Worm (Caenorhabditis elegans) whole organism, early embryonic: Measurements from ENCODE around the gene K01D12.9.

Experiments
- B0310.2 ChIP-seq: sonication (generic microtip); optimal IDR thresholded peaks from 2 replicates; lab custom pipeline; 2016; ENCODE audit warnings: mild to moderate bottlenecking, missing genetic modification characterization, missing compliant biosample characterization
- F13C5.2 ChIP-seq: sonication (generic microtip); optimal IDR thresholded peaks from 2 replicates; lab custom pipeline; 2017; ENCODE audit warnings: mild to moderate bottlenecking, missing genetic modification characterization, inconsistent platforms, missing compliant biosample characterization
- aly-1 ChIP-seq: sonication (generic microtip); optimal IDR thresholded peaks from 2 replicates; lab custom pipeline; 2016; ENCODE audit warnings: missing genetic modification characterization, missing compliant biosample characterization
- ama-1 ChIP-seq: fragments of 150-350 bp; optimal IDR thresholded peaks from 2 replicates; lab custom pipeline; 2014
- ceh-13 ChIP-seq: fragments of 200-800 bp; sonication (Bioruptor generic); optimal IDR thresholded peaks from 2 replicates; lab custom pipeline; 2018; ENCODE audit warnings: mild to moderate bottlenecking, missing genetic modification characterization, missing compliant biosample characterization
- ceh-36 ChIP-seq: sonication (generic microtip); optimal IDR thresholded peaks from 2 replicates; lab custom pipeline; 2016; ENCODE audit warnings: missing genetic modification characterization, inconsistent platforms, missing compliant biosample characterization
- ets-7 ChIP-seq: sonication (generic microtip); optimal IDR thresholded peaks from 2 replicates; lab custom pipeline; 2016; ENCODE audit warnings: missing genotype, missing genetic modification characterization, missing compliant biosample characterization
- flt-1 ChIP-seq: fragments of 200-800 bp; sonication (Bioruptor generic); IDR thresholded peaks from 2 replicates; pipeline ENCODE4 v1.3.6; 2022; ENCODE audit warnings: missing genetic modification characterization, missing compliant biosample characterization
- hmbx-1 ChIP-seq: sonication (generic microtip); optimal IDR thresholded peaks from 2 replicates; lab custom pipeline; 2016; ENCODE audit warnings: mild to moderate bottlenecking, missing genetic modification characterization, missing compliant biosample characterization
- hmg-4 ChIP-seq: fragments of 200-800 bp; sonication (Bioruptor generic); optimal IDR thresholded peaks from 2 replicates; lab custom pipeline; 2018; ENCODE audit warnings: mild to moderate bottlenecking, missing genetic modification characterization, missing compliant biosample characterization
- hnd-1 ChIP-seq: sonication (generic microtip); optimal IDR thresholded peaks from 2 replicates; lab custom pipeline; 2016; ENCODE audit warnings: missing genetic modification characterization, missing compliant biosample characterization
- pes-1 ChIP-seq: fragments of 200-800 bp; sonication (Bioruptor generic); IDR thresholded peaks from 2 replicates; pipeline ENCODE4 v1.3.6; 2022; ENCODE audit warnings: missing genetic modification reagents, missing genetic modification characterization, missing compliant biosample characterization
- scrt-1 ChIP-seq: fragments of 200-800 bp; sonication (Bioruptor generic); IDR thresholded peaks from 2 replicates; pipeline ENCODE4 v1.3.6; 2022; ENCODE audit warnings: missing genetic modification characterization, missing compliant biosample characterization
- sea-1 ChIP-seq: fragments of 200-800 bp; sonication (Bioruptor generic); conservative IDR thresholded peaks from 2 replicates; pipeline ENCODE4 v1.3.6; 2022; ENCODE audit warnings: missing genetic modification characterization, missing compliant biosample characterization
- tbx-11 ChIP-seq: fragments of 200-800 bp; sonication (Bioruptor generic); IDR thresholded peaks from 2 replicates; pipeline ENCODE4 v1.3.6; 2022; ENCODE audit warnings: missing genetic modification characterization, missing compliant biosample characterization
- tbx-37 ChIP-seq: fragments of 200-800 bp; sonication (Bioruptor generic); conservative IDR thresholded peaks from 2 replicates; pipeline ENCODE4 v1.3.6; 2022; ENCODE audit warnings: missing genetic modification reagents, missing genetic modification characterization, missing compliant biosample characterization
- tra-4 ChIP-seq: sonication (generic microtip); optimal IDR thresholded peaks from 2 replicates; lab custom pipeline; 2017; ENCODE audit warnings: missing genetic modification characterization, missing compliant biosample characterization

K01D12.9 gene

DNA sequence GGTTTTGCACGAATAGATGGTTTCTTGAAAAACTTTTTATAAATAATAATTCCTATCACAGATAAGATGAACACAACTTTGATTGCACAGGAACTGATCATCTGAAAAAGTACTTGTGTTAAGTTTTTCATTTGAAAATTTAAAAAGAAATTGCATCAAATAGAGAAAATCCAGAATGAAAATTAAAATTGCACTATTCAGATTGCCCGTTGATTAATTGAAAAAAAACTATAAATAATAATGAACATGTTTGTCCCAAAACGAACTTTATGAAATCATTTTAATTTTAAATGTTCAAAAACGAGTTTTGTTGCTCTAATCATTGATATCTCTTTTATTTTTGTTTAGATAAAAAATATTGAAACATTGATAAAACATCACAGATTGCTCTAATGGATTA is 12.8 kb upstream of the K01D12.9 start, which contains the start of gene cdr-3:
Gene cdr-3, minus strand, starts transcription at position 101 of the 400 bp plus-strand sequence.
- TF ChIP-seq hmbx-1 (tag; lab: Kevin White, UChicago) (no peak), B0310.2 (tag; lab: Kevin White, UChicago) (no peak), hnd-1 (no peak), ama-1 (lab: Kevin White, UChicago) (no peak), ceh-13 (no peak), ets-7 (tag; lab: Kevin White, UChicago) (no peak), aly-1 (tag; lab: Kevin White, UChicago) (no peak), pes-1 (GFP tag; lab: Robert Waterston, UW) (no peak), sea-1 (no peak), tbx-37 (GFP tag; lab: Robert Waterston, UW) (no peak), hmg-4 (no peak), tbx-11 (GFP tag; lab: Robert Waterston, UW) (no peak), scrt-1 (GFP tag; lab: Robert Waterston, UW) (no peak), F13C5.2 (no peak), flt-1 (no peak), tra-4 (tag; lab: Kevin White, UChicago) (no peak), ceh-36 (tag; lab: Kevin White, UChicago) (no peak)

DNA sequence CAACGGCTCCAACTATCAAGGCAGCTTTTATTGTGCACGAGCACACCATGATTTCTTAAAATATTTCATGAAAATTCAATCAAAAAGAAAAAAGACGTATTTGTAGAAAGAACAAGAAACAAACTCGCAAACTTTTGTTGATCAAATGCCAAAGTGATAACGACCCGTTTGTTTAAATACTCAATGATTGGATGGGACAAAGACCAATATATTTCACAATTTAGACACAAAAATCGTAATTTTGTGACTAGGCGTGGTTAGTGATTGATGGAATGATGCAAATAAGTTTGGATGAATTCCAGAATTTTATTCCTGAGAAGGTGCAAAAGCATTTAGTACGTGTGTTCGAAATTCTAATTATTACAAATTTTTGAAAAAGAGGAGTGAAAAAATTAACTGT is 11.2 kb upstream of the K01D12.9 start, which contains the start of gene cdr-2:
Gene cdr-2, minus strand, starts transcription at position 54 of the 400 bp plus-strand sequence.
- no peak for TF ChIP-seq flt-1
- no peak for TF ChIP-seq scrt-1 (GFP tag; lab: Robert Waterston, UW)
- no peak for TF ChIP-seq aly-1 (tag; lab: Kevin White, UChicago)
- TF ChIP-seq tbx-37 (GFP tag; lab: Robert Waterston, UW), result no peak
- no peak for TF ChIP-seq B0310.2 (tag; lab: Kevin White, UChicago)
- no peak for TF ChIP-seq ets-7 (tag; lab: Kevin White, UChicago)
- TF ChIP-seq hmbx-1 (tag; lab: Kevin White, UChicago), result no peak
- TF ChIP-seq ama-1 (lab: Kevin White, UChicago), result no peak
- TF ChIP-seq sea-1, result no peak
- no peak for TF ChIP-seq ceh-13
- no peak for TF ChIP-seq F13C5.2
- no peak for TF ChIP-seq pes-1 (GFP tag; lab: Robert Waterston, UW)
- TF ChIP-seq hmg-4, result no peak
- TF ChIP-seq hnd-1, result no peak
- no peak for TF ChIP-seq tra-4 (tag; lab: Kevin White, UChicago)

DNA sequence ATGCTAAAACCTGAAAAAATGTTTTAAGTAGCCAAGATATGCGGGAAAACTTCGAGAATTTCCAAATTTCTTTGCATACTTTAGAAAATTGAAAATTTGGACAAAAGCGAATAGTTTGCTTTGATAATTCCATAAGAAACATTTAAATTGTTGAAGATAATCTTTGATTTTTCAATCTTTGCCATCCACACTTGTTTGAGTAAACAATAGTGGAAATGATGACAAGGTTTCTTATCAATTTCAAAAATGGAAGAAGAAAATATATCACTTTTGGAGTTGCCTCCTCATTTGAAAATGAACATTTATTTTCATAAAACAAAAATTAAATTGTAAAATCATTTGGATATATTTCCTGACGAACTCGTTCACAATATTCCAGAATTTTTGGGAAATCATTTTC is 9.9 kb upstream of the K01D12.9 start:
- no peak for TF ChIP-seq pes-1 (GFP tag; lab: Robert Waterston, UW)
- TF ChIP-seq hnd-1, result no peak
- TF ChIP-seq B0310.2 (tag; lab: Kevin White, UChicago), result no peak
- no peak for TF ChIP-seq scrt-1 (GFP tag; lab: Robert Waterston, UW)
- TF ChIP-seq tbx-37 (GFP tag; lab: Robert Waterston, UW), result no peak
- TF ChIP-seq ama-1 (lab: Kevin White, UChicago), result no peak
- TF ChIP-seq flt-1, result no peak
- TF ChIP-seq tbx-11 (GFP tag; lab: Robert Waterston, UW), result no peak
- TF ChIP-seq ceh-36 (tag; lab: Kevin White, UChicago), result no peak
- TF ChIP-seq F13C5.2, result no peak
- no peak for TF ChIP-seq ets-7 (tag; lab: Kevin White, UChicago)
- no peak for TF ChIP-seq ceh-13
- TF ChIP-seq hmbx-1 (tag; lab: Kevin White, UChicago), result no peak
- TF ChIP-seq aly-1 (tag; lab: Kevin White, UChicago), result no peak

- TF ChIP-seq pes-1 (GFP tag; lab: Robert Waterston, UW), result no peak
- no peak for TF ChIP-seq hnd-1
- no peak for TF ChIP-seq sea-1
- TF ChIP-seq ceh-13, result no peak
- TF ChIP-seq ets-7 (tag; lab: Kevin White, UChicago), result no peak
- no peak for TF ChIP-seq ceh-36 (tag; lab: Kevin White, UChicago)
- TF ChIP-seq tbx-37 (GFP tag; lab: Robert Waterston, UW), result no peak
- no peak for TF ChIP-seq ama-1 (lab: Kevin White, UChicago)
- TF ChIP-seq aly-1 (tag; lab: Kevin White, UChicago), result no peak
- TF ChIP-seq hmg-4, result no peak
Observed at ce11 chrV:12413651-12414114, 9.2 kb upstream of the K01D12.9 start, which contains the start of gene cdr-6. TSS of gene cdr-6 (minus strand) at chrV:12413701.

- TF ChIP-seq hmbx-1 (tag; lab: Kevin White, UChicago) (no peak), hnd-1 (no peak), ama-1 (lab: Kevin White, UChicago) (no peak), ceh-36 (tag; lab: Kevin White, UChicago) (no peak), tbx-37 (GFP tag; lab: Robert Waterston, UW) (no peak), scrt-1 (GFP tag; lab: Robert Waterston, UW) (no peak), tra-4 (tag; lab: Kevin White, UChicago) (no peak), hmg-4 (no peak), pes-1 (GFP tag; lab: Robert Waterston, UW) (no peak), B0310.2 (tag; lab: Kevin White, UChicago) (no peak), sea-1 (no peak), ets-7 (tag; lab: Kevin White, UChicago) (no peak), flt-1 (no peak), ceh-13 (no peak), F13C5.2 (no peak), tbx-11 (GFP tag; lab: Robert Waterston, UW) (no peak)
Observed at ce11 chrV:12412321-12412720, 7.9 kb upstream of the K01D12.9 start.

DNA sequence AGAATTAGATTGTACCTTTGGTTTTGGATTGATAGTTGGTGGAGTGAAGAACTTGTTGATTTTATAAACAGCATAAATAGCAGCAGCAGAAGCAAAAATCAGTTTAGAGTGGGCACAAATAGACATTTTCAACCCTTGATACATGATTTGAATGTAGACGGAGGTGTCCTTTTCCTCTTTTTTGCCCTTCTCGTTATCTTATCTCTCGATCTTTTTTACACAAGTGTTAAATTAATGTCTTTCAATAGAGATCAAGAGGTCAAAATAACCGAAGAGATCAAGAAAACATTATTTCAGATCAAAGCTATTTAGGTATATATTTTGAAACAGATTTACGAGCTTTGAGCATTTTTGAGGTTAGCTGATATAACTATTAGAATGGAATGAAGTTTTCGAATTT is 7.5 kb upstream of the K01D12.9 start, which contains the start of gene cdr-7:
Gene cdr-7, minus strand, starts transcription at position 205 of the 400 bp plus-strand sequence.
- no peak for TF ChIP-seq hnd-1
- TF ChIP-seq scrt-1 (GFP tag; lab: Robert Waterston, UW), result no peak
- no peak for TF ChIP-seq sea-1
- TF ChIP-seq tbx-11 (GFP tag; lab: Robert Waterston, UW), result no peak
- no peak for TF ChIP-seq F13C5.2
- no peak for TF ChIP-seq hmg-4
- no peak for TF ChIP-seq pes-1 (GFP tag; lab: Robert Waterston, UW)

DNA sequence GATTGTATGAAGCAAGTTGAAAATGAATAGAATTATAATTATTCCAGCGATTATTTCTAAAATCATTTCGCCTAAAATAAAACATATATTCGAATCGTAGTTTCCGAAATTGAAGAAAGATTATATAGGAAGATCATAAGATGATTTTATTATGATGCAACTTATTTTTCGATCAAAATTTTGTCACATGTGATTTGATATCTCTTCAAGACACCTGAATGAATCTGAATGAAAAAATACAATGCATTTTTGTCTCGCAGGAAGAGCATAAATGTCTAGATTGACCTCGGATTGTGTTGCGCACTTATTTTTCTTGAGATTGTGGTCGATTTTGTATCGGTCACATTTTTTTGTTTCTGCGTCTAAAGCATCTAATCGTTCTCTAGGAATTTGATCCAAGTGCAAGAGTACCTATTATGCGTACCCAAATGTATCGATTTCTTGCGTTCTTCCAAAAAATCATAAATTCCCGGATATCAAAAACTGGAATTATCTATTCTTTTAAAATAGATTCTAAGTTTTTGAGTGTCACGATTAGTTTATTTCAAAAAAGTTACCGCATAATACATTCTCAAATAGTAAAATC is 6.1 kb upstream of the K01D12.9 start, which contains the start of gene hrg-2:
Gene hrg-2, minus strand, starts transcription at position 98 of the 586 bp plus-strand sequence.
- TF ChIP-seq hmbx-1 (tag; lab: Kevin White, UChicago), result no peak
- TF ChIP-seq tra-4 (tag; lab: Kevin White, UChicago), result no peak
- TF ChIP-seq tbx-37 (GFP tag; lab: Robert Waterston, UW), result no peak
- no peak for TF ChIP-seq ets-7 (tag; lab: Kevin White, UChicago)
- TF ChIP-seq scrt-1 (GFP tag; lab: Robert Waterston, UW), result no peak
- TF ChIP-seq hnd-1, result no peak
- TF ChIP-seq ama-1 (lab: Kevin White, UChicago), result no peak
- TF ChIP-seq ceh-13, result no peak
- no peak for TF ChIP-seq F13C5.2
- TF ChIP-seq aly-1 (tag; lab: Kevin White, UChicago), result no peak
- TF ChIP-seq ceh-36 (tag; lab: Kevin White, UChicago), result no peak
- no peak for TF ChIP-seq pes-1 (GFP tag; lab: Robert Waterston, UW)
